Fruit fly (Drosophila melanogaster): ENCODE measurements around the gene Ctl1.
A peak's percentile ranks its signal among the peaks of the same experiment; 100 is the strongest.

Ctl1 gene

DNA sequence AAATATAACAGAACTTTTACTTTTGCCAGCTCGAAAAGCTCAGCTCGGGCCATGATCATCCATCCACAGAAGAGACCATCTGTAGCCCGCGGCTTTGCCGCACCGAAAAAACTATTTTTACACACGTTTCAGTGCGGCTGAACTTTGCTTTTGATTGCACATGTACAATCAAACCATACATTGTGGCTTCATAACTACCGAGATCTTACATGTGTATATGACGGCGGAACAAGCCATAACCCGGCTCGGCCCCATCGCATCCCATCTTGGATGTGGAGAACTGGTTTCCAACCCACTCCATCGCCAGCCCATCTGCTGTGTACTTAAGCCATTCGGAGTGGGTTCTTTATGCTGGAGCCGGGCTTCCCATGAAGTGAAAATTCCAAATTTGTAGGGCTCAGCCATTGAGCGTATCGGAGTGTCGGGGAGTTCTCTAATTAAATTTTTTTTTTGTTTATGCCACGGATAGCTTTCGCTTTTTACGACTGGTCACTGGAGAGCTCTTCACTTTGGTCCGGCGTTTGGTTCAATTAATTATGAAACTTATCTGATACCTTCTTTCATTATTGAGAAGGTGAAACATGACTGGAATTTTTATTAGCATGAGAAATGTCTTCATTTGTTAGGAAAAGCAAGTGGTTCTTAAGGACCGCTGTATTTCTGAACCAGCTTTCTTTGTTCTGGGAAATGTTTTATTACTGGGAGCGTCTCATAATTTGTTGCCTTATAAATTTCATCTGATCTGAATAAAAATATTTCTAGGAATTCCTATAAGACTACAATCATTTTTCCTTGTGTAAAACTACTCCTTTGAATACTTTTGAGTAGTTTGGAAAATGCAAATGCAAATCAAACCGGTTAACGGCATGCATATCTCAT, 6.6 kb upstream of the Ctl1 start:
- TF ChIP-seq CG32264 (GFP tag; optimal IDR thresholded peaks at IDR 0.05): no peak
- no peak for TF ChIP-seq rgr (GFP tag; optimal IDR thresholded peaks at IDR 0.05)
- TF ChIP-seq Mio (GFP tag; optimal IDR thresholded peaks at IDR 0.05): no peak
- no peak for TF ChIP-seq Rel (GFP tag; optimal IDR thresholded peaks at IDR 0.05)
- peak; percentile 1 for TF ChIP-seq Rel (tag; optimal IDR thresholded peaks at IDR 0.05)
- TF ChIP-seq psq (GFP tag; optimal IDR thresholded peaks at IDR 0.05): no peak

DNA sequence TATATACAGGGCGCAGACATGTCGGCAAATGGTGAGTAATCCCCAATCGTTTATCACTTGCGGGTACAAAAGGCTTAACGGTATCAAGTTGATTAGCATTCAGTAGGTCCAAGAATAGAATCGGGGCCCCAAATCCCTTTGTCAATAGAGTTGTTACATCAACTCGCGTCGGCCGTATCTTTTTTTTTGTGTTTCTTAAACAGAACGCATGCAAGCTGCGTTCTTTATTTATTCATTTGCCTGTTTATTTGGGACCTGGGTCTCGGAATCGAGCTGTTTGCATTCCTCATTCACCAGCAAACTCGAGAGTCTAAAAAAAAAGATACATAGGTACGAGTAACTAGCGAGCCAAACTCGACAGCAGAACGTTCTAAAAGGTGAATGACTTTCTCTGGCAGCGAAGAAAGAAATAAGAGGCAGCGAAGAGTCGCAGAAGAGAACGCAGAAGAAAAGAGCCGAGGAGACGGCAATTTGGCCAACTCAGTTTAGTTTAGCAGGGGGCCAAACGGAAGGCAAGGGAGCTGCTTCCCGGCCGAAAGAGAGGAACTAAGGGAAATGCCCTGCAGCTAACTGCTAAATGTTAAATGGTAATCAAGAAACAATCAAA, 5.5 kb upstream of the Ctl1 start:
- TF ChIP-seq dl (GFP tag; optimal IDR thresholded peaks at IDR 0.05; ENCODE audit: insufficient read depth in 1 of 2, partially characterized antibody in 2 of 2): no peak
- no peak for TF ChIP-seq Jra (GFP tag; optimal IDR thresholded peaks at IDR 0.05)
- TF ChIP-seq OdsH (GFP tag; optimal IDR thresholded peaks at IDR 0.05): no peak
- peak; percentile 10 for TF ChIP-seq psq (GFP tag; optimal IDR thresholded peaks at IDR 0.05)

dm6 chr3L:4282627-4283026, 4.9 kb downstream of the Ctl1 start, which contains the start of gene CG11583:
CG11583 (minus strand) TSS chr3L:4282817.
- TF ChIP-seq psq (GFP tag; optimal IDR thresholded peaks at IDR 0.05) (peak; percentile 22), br (GFP tag; optimal IDR thresholded peaks at IDR 0.05) (no peak), brk (GFP tag; optimal IDR thresholded peaks at IDR 0.05) (no peak), dmrt93B (GFP tag; optimal IDR thresholded peaks at IDR 0.05) (no peak), N (GFP tag; optimal IDR thresholded peaks at IDR 0.05) (no peak), h (GFP tag; optimal IDR thresholded peaks at IDR 0.05) (no peak), Sp1 (GFP tag; optimal IDR thresholded peaks at IDR 0.05) (no peak), Vsx2 (GFP tag; optimal IDR thresholded peaks at IDR 0.05; ENCODE audit: partially characterized antibody) (no peak), lola (GFP tag; optimal IDR thresholded peaks at IDR 0.05) (no peak), CrebA (GFP tag; optimal IDR thresholded peaks at IDR 0.05; ENCODE audit: borderline replicate concordance) (no peak), CG32264 (GFP tag; optimal IDR thresholded peaks at IDR 0.05) (no peak), OdsH (GFP tag; optimal IDR thresholded peaks at IDR 0.05) (peak; percentile 32), fru (GFP tag; optimal IDR thresholded peaks at IDR 0.05) (no peak), pan (optimal IDR thresholded peaks at IDR 0.05) (no peak), HLH106 (tag; optimal IDR thresholded peaks at IDR 0.05) (no peak), Hr78 (GFP tag; optimal IDR thresholded peaks at IDR 0.05) (no peak), GATAd (GFP tag; optimal IDR thresholded peaks at IDR 0.05) (no peak), rgr (GFP tag; optimal IDR thresholded peaks at IDR 0.05) (no peak), Rel (GFP tag; optimal IDR thresholded peaks at IDR 0.05) (no peak), Rel (tag; optimal IDR thresholded peaks at IDR 0.05) (no peak), jim (GFP tag; optimal IDR thresholded peaks at IDR 0.05) (no peak), sage (GFP tag; optimal IDR thresholded peaks at IDR 0.05) (no peak), Mio (GFP tag; optimal IDR thresholded peaks at IDR 0.05) (no peak), usp (GFP tag; optimal IDR thresholded peaks at IDR 0.05) (no peak), Jra (GFP tag; optimal IDR thresholded peaks at IDR 0.05) (no peak), sv (GFP tag; optimal IDR thresholded peaks at IDR 0.05) (peak; percentile 9), ey (GFP tag; optimal IDR thresholded peaks at IDR 0.05) (peak; percentile 41), foxo (GFP tag; optimal IDR thresholded peaks at IDR 0.05) (no peak), tai (GFP tag; optimal IDR thresholded peaks at IDR 0.05) (no peak), Dif (GFP tag; optimal IDR thresholded peaks at IDR 0.05; ENCODE audit: partially characterized antibody) (no peak), Hnf4 (GFP tag; optimal IDR thresholded peaks at IDR 0.05) (no peak), woc (GFP tag; optimal IDR thresholded peaks at IDR 0.05) (no peak), Dfd (GFP tag; optimal IDR thresholded peaks at IDR 0.05) (no peak), Hr83 (GFP tag; optimal IDR thresholded peaks at IDR 0.05; ENCODE audit: poor library complexity, severe bottlenecking) (peak; percentile 70), CG9705 (GFP tag; optimal IDR thresholded peaks at IDR 0.05) (no peak), dsf (GFP tag; optimal IDR thresholded peaks at IDR 0.05; ENCODE audit: borderline replicate concordance) (no peak), Abd-B (GFP tag; optimal IDR thresholded peaks at IDR 0.05) (no peak), dl (GFP tag; optimal IDR thresholded peaks at IDR 0.05; ENCODE audit: insufficient read depth in 1 of 2, partially characterized antibody in 2 of 2) (no peak), Myc (optimal IDR thresholded peaks at IDR 0.05) (peak; percentile 57)
